Worm (Caenorhabditis elegans): ENCODE results near the gene F58E1.13.

F58E1.13 gene

ce11 chrII:1738844-1739243 is 43.2 kb upstream of the F58E1.13 start, which contains the start of the genes irld-9 and irld-33:
irld-9 (minus strand) TSS chrII:1738944.
irld-33 (plus strand) TSS chrII:1739052.
- TF ChIP-seq ets-5 (GFP tag; IDR thresholded peaks at IDR 0.05): no peak
- TF ChIP-seq sptf-1 (tag; optimal IDR thresholded peaks at IDR 0.05): no peak
- TF ChIP-seq unc-98 (GFP tag; IDR thresholded peaks at IDR 0.05): no peak
- no peak for TF ChIP-seq swsn-7 (tag; optimal IDR thresholded peaks at IDR 0.05)
- TF ChIP-seq ceh-82 (tag; optimal IDR thresholded peaks at IDR 0.05): no peak
- no peak for TF ChIP-seq skn-1 (tag; optimal IDR thresholded peaks at IDR 0.05)
- TF ChIP-seq lin-13 (GFP tag; optimal IDR thresholded peaks at IDR 0.05): no peak
- no peak for TF ChIP-seq elt-2 (tag; optimal IDR thresholded peaks at IDR 0.05)
- no peak for TF ChIP-seq C16A3.4 (tag; optimal IDR thresholded peaks at IDR 0.05)
- TF ChIP-seq unc-30 (tag; optimal IDR thresholded peaks at IDR 0.05): no peak
- no peak for TF ChIP-seq dsc-1 (tag; optimal IDR thresholded peaks at IDR 0.05)
- TF ChIP-seq alr-1 (tag; optimal IDR thresholded peaks at IDR 0.05; ENCODE audit: borderline replicate concordance): no peak
- TF ChIP-seq fkh-8 (tag; optimal IDR thresholded peaks at IDR 0.05): no peak
- no peak for TF ChIP-seq egl-27 (tag; optimal IDR thresholded peaks at IDR 0.05)
- TF ChIP-seq aha-1 (tag; optimal IDR thresholded peaks at IDR 0.05): no peak
- no peak for TF ChIP-seq nhr-12 (tag; optimal IDR thresholded peaks at IDR 0.05)
- no peak for TF ChIP-seq ceh-90 (tag; optimal IDR thresholded peaks at IDR 0.05)

DNA sequence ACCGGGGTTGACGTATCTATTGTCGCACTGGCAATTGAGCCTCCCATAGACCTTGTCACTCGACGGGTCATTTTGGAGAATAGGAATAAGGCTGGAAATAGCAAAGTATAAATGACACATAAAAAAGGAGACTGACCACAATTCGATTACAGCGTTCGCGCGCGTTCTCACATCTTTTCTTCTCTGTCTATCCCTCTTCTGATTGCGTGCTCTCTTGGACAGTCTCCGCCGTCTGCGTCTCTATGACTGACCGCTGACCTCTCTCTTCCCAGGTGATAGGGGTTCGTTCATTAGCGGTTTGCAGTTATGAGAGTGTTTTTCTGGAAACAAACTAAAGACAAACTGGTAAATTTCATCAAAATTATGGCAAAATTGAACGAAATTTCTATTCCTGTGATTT is 40.7 kb upstream of the F58E1.13 start, which contains the start of gene ceh-83:
Gene ceh-83 (minus strand): TSS at position 181 of the 400 bp plus-strand sequence.
- TF ChIP-seq efl-1 (optimal IDR thresholded peaks at IDR 0.05) (peak; percentile 57 to 68), efl-1 (GFP tag; optimal IDR thresholded peaks at IDR 0.05 in 1 of 2) (peak; percentile 36 to 94), fkh-10 (GFP tag; optimal IDR thresholded peaks at IDR 0.05) (no peak), nhr-85 (tag) (peak; percentile 59), lin-14 (GFP tag; optimal IDR thresholded peaks at IDR 0.05) (peak; percentile 80), fkh-8 (tag; optimal IDR thresholded peaks at IDR 0.05) (no peak), nhr-12 (tag; optimal IDR thresholded peaks at IDR 0.05) (no peak), xbp-1 (tag; optimal IDR thresholded peaks at IDR 0.05) (no peak), rnt-1 (tag; optimal IDR thresholded peaks at IDR 0.05) (peak; percentile 50), jun-1 (tag; optimal IDR thresholded peaks at IDR 0.05) (no peak), nhr-20 (tag; optimal IDR thresholded peaks at IDR 0.05) (peak; percentile 19), C34B4.2 (tag; optimal IDR thresholded peaks at IDR 0.05) (no peak), lin-35 (GFP tag; optimal IDR thresholded peaks at IDR 0.05) (peak; percentile 2 to 64), mab-9 (GFP tag; IDR thresholded peaks at IDR 0.05) (no peak), aly-2 (tag; optimal IDR thresholded peaks at IDR 0.05) (no peak), nhr-77 (tag; optimal IDR thresholded peaks at IDR 0.05) (no peak), blmp-1 (tag; optimal IDR thresholded peaks at IDR 0.05) (no peak), ztf-11 (tag; optimal IDR thresholded peaks at IDR 0.05) (no peak), dpl-1 (GFP tag; optimal IDR thresholded peaks at IDR 0.05) (peak in 2 of 3 experiments; percentile 16 to 34), sox-4 (tag; optimal IDR thresholded peaks at IDR 0.05) (no peak), pag-3 (tag; optimal IDR thresholded peaks at IDR 0.05; ENCODE audit: borderline replicate concordance, insufficient read depth) (no peak), nhr-28 (tag; optimal IDR thresholded peaks at IDR 0.05) (no peak), grh-1 (GFP tag; IDR thresholded peaks at IDR 0.05) (no peak)

ce11 chrII:1735145-1735544 is 39.5 kb upstream of the F58E1.13 start:
- TF ChIP-seq egl-27 (tag; optimal IDR thresholded peaks at IDR 0.05) (no peak), elt-3 (tag; optimal IDR thresholded peaks at IDR 0.05) (no peak), lin-15B (tag; optimal IDR thresholded peaks at IDR 0.05) (no peak), tbx-2 (tag; optimal IDR thresholded peaks at IDR 0.05) (no peak), lsy-2 (tag; optimal IDR thresholded peaks at IDR 0.05) (no peak), nhr-11 (tag; optimal IDR thresholded peaks at IDR 0.05) (no peak), unc-130 (tag; optimal IDR thresholded peaks at IDR 0.05) (no peak), lin-39 (tag; optimal IDR thresholded peaks at IDR 0.05) (no peak), nhr-28 (tag; optimal IDR thresholded peaks at IDR 0.05) (no peak), snpc-4 (tag; optimal IDR thresholded peaks at IDR 0.05) (no peak), C16A3.4 (tag; optimal IDR thresholded peaks at IDR 0.05) (no peak), ztf-11 (tag; optimal IDR thresholded peaks at IDR 0.05) (no peak), skn-1 (tag; optimal IDR thresholded peaks at IDR 0.05) (no peak)
